Fruit fly (Drosophila melanogaster): ENCODE measurements around the gene smash.

Gene smash

DNA sequence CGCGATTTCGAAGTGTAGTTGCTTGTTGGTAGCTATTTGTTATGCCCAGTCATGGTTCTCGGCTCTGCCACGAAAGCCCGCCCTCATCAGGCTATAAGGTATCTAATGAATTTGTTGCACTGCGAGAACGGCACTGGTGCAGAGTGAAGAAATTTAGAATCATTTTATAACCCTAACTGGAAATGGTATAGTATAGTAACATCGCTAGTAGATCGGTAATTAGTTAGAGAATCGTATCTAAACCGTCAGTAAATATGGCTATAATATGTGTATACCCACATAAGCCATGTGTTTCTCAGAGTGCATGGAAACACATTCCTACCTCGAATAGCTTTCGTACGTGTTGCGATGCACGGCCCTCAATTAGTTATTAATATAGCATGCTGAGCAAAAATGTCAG lies 27.8 kb downstream of the smash start (continued):
- TF ChIP-seq Lpt (GFP tag; optimal IDR thresholded peaks at IDR 0.05) (peak; percentile 60), CG8319 (GFP tag; optimal IDR thresholded peaks at IDR 0.05) (peak; percentile 5), CG6854 (GFP tag; optimal IDR thresholded peaks at IDR 0.05) (no peak), CG1621 (tag; optimal IDR thresholded peaks at IDR 0.05) (no peak), Eip93F (GFP tag; optimal IDR thresholded peaks at IDR 0.05) (no peak), lz (GFP tag; optimal IDR thresholded peaks at IDR 0.05) (peak; percentile 8), CG34406 (GFP tag; optimal IDR thresholded peaks at IDR 0.05) (no peak), Sox14 (GFP tag; optimal IDR thresholded peaks at IDR 0.05) (peak; percentile 67), CG3032 (tag; optimal IDR thresholded peaks at IDR 0.05) (peak; percentile 29), esn (GFP tag; optimal IDR thresholded peaks at IDR 0.05) (peak; percentile 28), Smox (GFP tag; optimal IDR thresholded peaks at IDR 0.05) (no peak), pdm3 (GFP tag; optimal IDR thresholded peaks at IDR 0.05) (peak; percentile 56), fd59A (GFP tag; optimal IDR thresholded peaks at IDR 0.05) (peak; percentile 12), dsx (GFP tag; optimal IDR thresholded peaks at IDR 0.05; ENCODE audit: poor library complexity, severe bottlenecking) (no peak), CG6808 (GFP tag; optimal IDR thresholded peaks at IDR 0.05) (peak; percentile 4), cyc (GFP tag; optimal IDR thresholded peaks at IDR 0.05) (peak; percentile 32), OdsH (GFP tag; optimal IDR thresholded peaks at IDR 0.05) (peak; percentile 61), Hr38 (GFP tag; optimal IDR thresholded peaks at IDR 0.05) (no peak), CG6276 (GFP tag; optimal IDR thresholded peaks at IDR 0.05) (peak; percentile 45), CG6163 (GFP tag; IDR thresholded peaks at IDR 0.05) (no peak), fd85E (GFP tag; optimal IDR thresholded peaks at IDR 0.05) (no peak), CG32006 (GFP tag; optimal IDR thresholded peaks at IDR 0.05) (peak; percentile 74), CG31627 (GFP tag; optimal IDR thresholded peaks at IDR 0.05) (peak; percentile 23), topi (GFP tag; optimal IDR thresholded peaks at IDR 0.05) (peak; percentile 10), Sox102F (GFP tag; optimal IDR thresholded peaks at IDR 0.05) (no peak), CG10669 (GFP tag; optimal IDR thresholded peaks at IDR 0.05) (no peak), CG16779 (tag; optimal IDR thresholded peaks at IDR 0.05) (no peak), Eip75B (GFP tag; optimal IDR thresholded peaks at IDR 0.05) (peak; percentile 64), Ets21C (GFP tag; optimal IDR thresholded peaks at IDR 0.05) (no peak), Eip78C (GFP tag) (peak; percentile 82), spab (GFP tag; optimal IDR thresholded peaks at IDR 0.05) (peak; percentile 13), fkh (GFP tag; optimal IDR thresholded peaks at IDR 0.05) (no peak), CG8119 (GFP tag; IDR thresholded peaks at IDR 0.05) (peak; percentile 69), Blimp-1 (GFP tag; optimal IDR thresholded peaks at IDR 0.05) (no peak), salr (GFP tag; optimal IDR thresholded peaks at IDR 0.05) (peak; percentile 22 to 73), CG15336 (GFP tag; IDR thresholded peaks at IDR 0.05) (peak; percentile 68)

DNA sequence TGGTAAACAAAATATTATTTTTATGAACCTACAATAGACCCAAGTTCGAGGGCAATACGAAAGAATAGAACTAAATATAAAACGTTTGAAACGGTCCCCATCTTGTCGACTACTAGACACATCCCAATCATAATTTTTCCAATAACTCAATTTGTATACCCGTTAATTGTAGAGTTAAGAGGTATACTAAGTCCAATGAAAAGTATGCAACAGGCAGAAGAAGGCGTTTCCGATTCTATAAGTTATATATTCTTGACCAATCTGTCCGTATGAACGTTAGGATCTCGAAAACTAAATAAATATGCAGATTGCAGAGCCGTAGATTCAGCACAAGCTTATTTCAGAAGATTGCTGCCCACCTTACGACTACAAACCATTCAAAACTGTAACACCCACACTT lies 31.1 kb downstream of the smash start, which contains the start of gene CG33927:
Gene CG33927 (minus strand): TSS at position 101 of the 400 bp plus-strand sequence.
- no peak for TF ChIP-seq CG11762 (GFP tag; optimal IDR thresholded peaks at IDR 0.05; ENCODE audit: insufficient read depth)
- no peak for TF ChIP-seq CG6276 (GFP tag; optimal IDR thresholded peaks at IDR 0.05)
- TF ChIP-seq Hr4 (GFP tag; optimal IDR thresholded peaks at IDR 0.05): no peak
- TF ChIP-seq esn (GFP tag; optimal IDR thresholded peaks at IDR 0.05): no peak
- TF ChIP-seq Smox (GFP tag; optimal IDR thresholded peaks at IDR 0.05): no peak
- no peak for TF ChIP-seq CG9139 (GFP tag; optimal IDR thresholded peaks at IDR 0.05)
- TF ChIP-seq CG6808 (GFP tag; optimal IDR thresholded peaks at IDR 0.05): no peak
- no peak for TF ChIP-seq CG1621 (tag; optimal IDR thresholded peaks at IDR 0.05)
- TF ChIP-seq fd85E (GFP tag; optimal IDR thresholded peaks at IDR 0.05): no peak
- no peak for TF ChIP-seq salr (GFP tag; optimal IDR thresholded peaks at IDR 0.05)
- TF ChIP-seq achi (GFP tag; optimal IDR thresholded peaks at IDR 0.05): no peak
- TF ChIP-seq spab (GFP tag; optimal IDR thresholded peaks at IDR 0.05): no peak
- no peak for TF ChIP-seq CG3919 (GFP tag; optimal IDR thresholded peaks at IDR 0.05)
